Worm (Caenorhabditis elegans): Measurements from ENCODE around the gene msp-49.
A peak's percentile ranks its signal among the peaks of the same experiment; 100 is the strongest.

Gene msp-49

ce11 chrII:5180272-5180671 lies 13.9 kb upstream of the msp-49 start:
- no peak for TF ChIP-seq ceh-45 (GFP tag; IDR thresholded peaks at IDR 0.05)
- TF ChIP-seq rnt-1 (tag; optimal IDR thresholded peaks at IDR 0.05), result no peak
- TF ChIP-seq hlh-30 (tag; optimal IDR thresholded peaks at IDR 0.05; ENCODE audit: insufficient read depth), result no peak
- no peak for TF ChIP-seq hlh-8 (tag; optimal IDR thresholded peaks at IDR 0.05)
- TF ChIP-seq elt-2 (tag; optimal IDR thresholded peaks at IDR 0.05), result no peak
- TF ChIP-seq sox-2 (GFP tag; IDR thresholded peaks at IDR 0.05), result no peak
- TF ChIP-seq ceh-31 (tag; optimal IDR thresholded peaks at IDR 0.05), result no peak
- no peak for TF ChIP-seq ceh-2 (tag; optimal IDR thresholded peaks at IDR 0.05)
- no peak for TF ChIP-seq fkh-10 (GFP tag; optimal IDR thresholded peaks at IDR 0.05)
- no peak for TF ChIP-seq K02D7.2 (tag; optimal IDR thresholded peaks at IDR 0.05)
- TF ChIP-seq sdc-2 (tag; optimal IDR thresholded peaks at IDR 0.05), result no peak
- no peak for TF ChIP-seq F13H6.1 (tag; optimal IDR thresholded peaks at IDR 0.05)
- no peak for TF ChIP-seq nhr-232 (tag; optimal IDR thresholded peaks at IDR 0.05)

- TF ChIP-seq C08G9.2 (tag; optimal IDR thresholded peaks at IDR 0.05) (no peak), sox-4 (tag; optimal IDR thresholded peaks at IDR 0.05) (no peak), hlh-6 (tag; optimal IDR thresholded peaks at IDR 0.05) (no peak), ceh-9 (tag; optimal IDR thresholded peaks at IDR 0.05) (no peak), tbx-2 (tag; optimal IDR thresholded peaks at IDR 0.05) (peak; percentile 55), ceh-18 (tag; optimal IDR thresholded peaks at IDR 0.05) (peak; percentile 74), lin-11 (tag; optimal IDR thresholded peaks at IDR 0.05) (no peak), tbx-7 (tag; optimal IDR thresholded peaks at IDR 0.05) (no peak), C38D4.7 (GFP tag; optimal IDR thresholded peaks at IDR 0.05) (no peak), dmd-4 (tag; optimal IDR thresholded peaks at IDR 0.05; ENCODE audit: borderline replicate concordance) (no peak), odd-2 (tag; optimal IDR thresholded peaks at IDR 0.05) (no peak), ceh-34 (tag; optimal IDR thresholded peaks at IDR 0.05) (peak; percentile 64), unc-42 (tag; optimal IDR thresholded peaks at IDR 0.05) (peak; percentile 51), pat-9 (tag; optimal IDR thresholded peaks at IDR 0.05) (no peak), eyg-1 (tag; optimal IDR thresholded peaks at IDR 0.05) (no peak), ttx-3 (tag; optimal IDR thresholded peaks at IDR 0.05) (no peak), gmeb-2 (tag; optimal IDR thresholded peaks at IDR 0.05) (no peak), ets-4 (tag; optimal IDR thresholded peaks at IDR 0.05) (no peak), Y22D7AL.16 (tag; optimal IDR thresholded peaks at IDR 0.05) (no peak), sox-2 (GFP tag; IDR thresholded peaks at IDR 0.05) (no peak), K09A11.1 (tag; optimal IDR thresholded peaks at IDR 0.05; ENCODE audit: insufficient read depth) (peak; percentile 12), dve-1 (tag; optimal IDR thresholded peaks at IDR 0.05) (no peak), ceh-19 (GFP tag; optimal IDR thresholded peaks at IDR 0.05) (no peak), madf-2 (tag; optimal IDR thresholded peaks at IDR 0.05) (peak; percentile 15), ceh-14 (tag; optimal IDR thresholded peaks at IDR 0.05) (no peak), ceh-30 (tag; optimal IDR thresholded peaks at IDR 0.05) (no peak), ceh-31 (tag; optimal IDR thresholded peaks at IDR 0.05) (peak; percentile 88), nhr-11 (tag; optimal IDR thresholded peaks at IDR 0.05) (no peak), pag-3 (tag; optimal IDR thresholded peaks at IDR 0.05; ENCODE audit: borderline replicate concordance) (no peak), nfya-1 (tag; optimal IDR thresholded peaks at IDR 0.05) (peak; percentile 80), F13H6.1 (tag; optimal IDR thresholded peaks at IDR 0.05) (peak; percentile 36), pha-4 (tag; optimal IDR thresholded peaks at IDR 0.05) (no peak), lim-6 (tag; optimal IDR thresholded peaks at IDR 0.05) (no peak), ahr-1 (tag; optimal IDR thresholded peaks at IDR 0.05) (no peak), ref-2 (tag; optimal IDR thresholded peaks at IDR 0.05) (peak; percentile 61), hlh-30 (tag; optimal IDR thresholded peaks at IDR 0.05; ENCODE audit: insufficient read depth) (peak; percentile 90), ceh-6 (GFP tag; optimal IDR thresholded peaks at IDR 0.05) (no peak), hlh-13 (GFP tag; optimal IDR thresholded peaks at IDR 0.05) (no peak), sdc-2 (tag; optimal IDR thresholded peaks at IDR 0.05) (peak; percentile 45), ama-1 (optimal IDR thresholded peaks at IDR 0.05) (no peak), zip-5 (tag; optimal IDR thresholded peaks at IDR 0.05) (no peak), elt-4 (tag; optimal IDR thresholded peaks at IDR 0.05) (no peak), hlh-15 (tag; optimal IDR thresholded peaks at IDR 0.05) (no peak), ceh-48 (tag; optimal IDR thresholded peaks at IDR 0.05) (no peak), hlh-8 (tag; optimal IDR thresholded peaks at IDR 0.05) (peak; percentile 17)
These were observed 12.7 kb upstream of the msp-49 start for ce11 chrII:5181497-5181896.

Measured in whole organism, late embryonic.